Fruit fly (Drosophila melanogaster) S2 (cell line): Measurements from ENCODE around the gene Nepl18.

Experiments
- CG8478 ChIP-seq: fragments of >200 bp; optimal IDR thresholded peaks from 2 replicates; lab custom pipeline; 2018
- CTCF ChIP-seq, 2 experiments: fragments of >200 bp; optimal IDR thresholded peaks; 2 replicates each; lab custom pipeline; 2018

Gene Nepl18

dm6 chr3R:28846877-28847529, 28.4 kb upstream of the Nepl18 start:
- no peak for TF ChIP-seq CTCF (optimal IDR thresholded peaks at IDR 0.05; lab: Kevin White, UChicago)
- TF ChIP-seq CG8478 (lab: Kevin White, UChicago): no peak

dm6 chr3R:28847547-28848316, 27.7 kb upstream of the Nepl18 start:
- no peak for TF ChIP-seq CG8478 (lab: Kevin White, UChicago)
- TF ChIP-seq CTCF (optimal IDR thresholded peaks at IDR 0.05; lab: Kevin White, UChicago): no peak

- TF ChIP-seq CTCF (optimal IDR thresholded peaks at IDR 0.05; lab: Kevin White, UChicago) (no peak), CG8478 (lab: Kevin White, UChicago) (no peak)
Observed at dm6 chr3R:28848693-28849470, 26.5 kb upstream of the Nepl18 start.

dm6 chr3R:28850662-28851257, 24.7 kb upstream of the Nepl18 start:
- TF ChIP-seq CTCF (optimal IDR thresholded peaks at IDR 0.05; lab: Kevin White, UChicago) (no peak), CG8478 (lab: Kevin White, UChicago) (no peak)

- no peak for TF ChIP-seq CG8478 (lab: Kevin White, UChicago)
- TF ChIP-seq CTCF (optimal IDR thresholded peaks at IDR 0.05; lab: Kevin White, UChicago): no peak
Observed at dm6 chr3R:28851530-28851929, 23.9 kb upstream of the Nepl18 start.

dm6 chr3R:28851966-28852377, 23.4 kb upstream of the Nepl18 start:
- TF ChIP-seq CG8478 (lab: Kevin White, UChicago) (no peak), CTCF (optimal IDR thresholded peaks at IDR 0.05; lab: Kevin White, UChicago) (no peak)

- no peak for TF ChIP-seq CTCF (optimal IDR thresholded peaks at IDR 0.05; lab: Kevin White, UChicago)
Observed at dm6 chr3R:28856140-28856539, 19.3 kb upstream of the Nepl18 start.

- TF ChIP-seq CTCF (optimal IDR thresholded peaks at IDR 0.05; lab: Kevin White, UChicago) (no peak), CG8478 (lab: Kevin White, UChicago) (no peak)
Observed at dm6 chr3R:28856829-28857228, 18.6 kb upstream of the Nepl18 start.

dm6 chr3R:28857287-28858024, 18.0 kb upstream of the Nepl18 start:
- no peak for TF ChIP-seq CG8478 (lab: Kevin White, UChicago)
- no peak for TF ChIP-seq CTCF (optimal IDR thresholded peaks at IDR 0.05; lab: Kevin White, UChicago)

- TF ChIP-seq CTCF (optimal IDR thresholded peaks at IDR 0.05; lab: Kevin White, UChicago) (peak in 1 of 2 experiments; percentile 5), CG8478 (lab: Kevin White, UChicago) (no peak)
Observed at dm6 chr3R:28858241-28858647, 17.2 kb upstream of the Nepl18 start.

dm6 chr3R:28859058-28859526, 16.3 kb upstream of the Nepl18 start, which contains the start of gene Inx3:
Gene Inx3, minus strand, starts transcription at chr3R:28859497.
- no peak for TF ChIP-seq CTCF (optimal IDR thresholded peaks at IDR 0.05; lab: Kevin White, UChicago)
- no peak for TF ChIP-seq CG8478 (lab: Kevin White, UChicago)

dm6 chr3R:28860582-28860981, 14.8 kb upstream of the Nepl18 start:
- TF ChIP-seq CTCF (optimal IDR thresholded peaks at IDR 0.05; lab: Kevin White, UChicago) (no peak), CG8478 (lab: Kevin White, UChicago) (no peak)

- no peak for TF ChIP-seq CG8478 (lab: Kevin White, UChicago)
- TF ChIP-seq CTCF (optimal IDR thresholded peaks at IDR 0.05; lab: Kevin White, UChicago): no peak
Observed at dm6 chr3R:28861309-28862157, 13.9 kb upstream of the Nepl18 start.
